Worm (Caenorhabditis elegans): Measurements from ENCODE around the gene nhr-109.

DNA sequence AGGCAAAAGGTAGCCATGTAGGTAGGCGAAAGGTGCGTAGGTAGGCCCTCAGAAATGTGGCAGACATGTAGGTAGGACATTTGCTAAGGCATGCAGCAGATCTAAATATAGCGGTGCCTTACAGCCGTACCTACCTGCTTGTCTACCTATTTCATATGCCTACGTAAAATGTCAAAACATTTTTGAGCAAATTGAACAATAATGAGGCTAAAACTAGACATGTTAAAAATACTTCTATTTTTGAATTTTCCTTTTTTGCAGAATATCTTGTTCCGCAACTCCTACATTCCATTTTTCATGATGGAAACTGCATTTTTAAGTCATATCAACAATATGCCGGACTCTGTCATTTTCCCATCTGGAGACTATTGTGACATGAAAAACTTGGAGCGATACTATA, 1.1 kb downstream of the nhr-109 start:
- TF ChIP-seq ref-1 (GFP tag; conservative IDR thresholded peaks at IDR 0.05) (no peak), T22C8.4 (GFP tag; IDR thresholded peaks at IDR 0.05) (no peak)

Data from whole organism, midembryonic.